Worm (Caenorhabditis elegans) whole organism, late embryonic: ENCODE measurements around the gene C17G1.5.

Experiments
- dve-1 ChIP-seq: sonication (generic microtip); optimal IDR thresholded peaks from 2 replicates; lab custom pipeline; 2017; ENCODE audit warnings: antibody characterized with exemption, mild to moderate bottlenecking, missing genetic modification characterization, missing compliant biosample characterization
- pqm-1 ChIP-seq: sonication (generic microtip); optimal IDR thresholded peaks from 2 replicates; lab custom pipeline; 2016; ENCODE audit warnings: missing genetic modification characterization, missing compliant biosample characterization

DNA sequence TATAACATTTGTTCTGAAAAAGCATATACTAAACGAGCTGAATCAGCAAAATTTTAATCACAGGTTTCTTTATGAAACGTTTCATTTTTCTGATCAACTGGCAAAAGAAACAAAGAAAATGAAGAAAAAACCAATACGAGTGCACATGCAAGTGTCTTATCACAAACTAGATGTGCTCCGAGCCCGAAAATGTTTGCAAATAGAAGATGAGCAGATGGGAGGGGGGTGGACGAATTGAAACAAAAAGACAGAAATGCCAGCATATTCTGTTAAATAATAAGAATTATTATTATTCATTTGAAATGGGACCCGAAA, 4.6 kb upstream of the C17G1.5 start:
- TF ChIP-seq pqm-1: no peak
- no peak for TF ChIP-seq dve-1 (tag; lab: Kevin White, UChicago)
